Worm (Caenorhabditis elegans): ENCODE data around the gene F20A1.4.

The F20A1.4 gene

DNA sequence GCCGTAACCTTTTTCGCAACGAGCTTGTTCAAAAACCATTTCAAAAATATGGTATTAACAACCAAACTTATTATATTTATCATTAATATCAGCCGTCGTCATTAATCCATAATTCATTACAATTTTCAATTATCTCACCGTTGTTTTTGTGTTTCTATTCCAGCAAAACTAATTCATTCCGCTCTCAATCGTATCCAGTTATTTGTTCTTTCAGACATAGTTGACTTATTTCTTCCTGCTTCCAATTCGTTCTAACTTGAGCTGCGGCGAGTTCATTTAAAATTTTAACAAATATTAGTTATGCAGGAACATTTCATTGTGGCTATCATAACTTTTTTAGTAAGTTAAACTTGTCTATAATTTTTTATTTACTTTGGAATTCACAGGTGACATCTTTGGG, 45.6 kb downstream of the F20A1.4 start, which contains the start of gene srx-16:
srx-16 (plus strand) TSS at position 301 of the 400 bp plus-strand sequence.
- TF ChIP-seq ceh-13 (GFP tag; optimal IDR thresholded peaks at IDR 0.05), result no peak

DNA sequence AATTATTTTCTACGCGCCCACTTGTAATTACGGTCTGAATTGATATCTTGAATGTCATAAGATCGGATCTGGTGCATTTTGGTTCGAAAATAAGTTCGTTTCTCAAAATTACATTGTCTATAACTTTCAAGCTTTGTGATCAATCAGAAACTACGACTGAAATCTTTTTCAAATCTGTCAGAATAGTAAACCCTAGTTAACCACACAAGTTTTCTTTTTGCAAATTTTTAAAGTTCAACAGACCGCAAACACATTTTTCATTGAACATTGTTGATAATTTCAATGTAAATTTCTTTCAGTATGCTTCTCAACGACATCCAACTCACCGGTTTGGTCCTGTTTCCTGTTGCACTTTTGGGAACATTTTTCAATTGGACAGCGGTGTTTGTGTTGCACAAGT, 50.1 kb downstream of the F20A1.4 start, which contains the start of gene srx-59:
srx-59 (plus strand) TSS at position 301 of the 400 bp plus-strand sequence.
- TF ChIP-seq flt-1 (GFP tag; IDR thresholded peaks at IDR 0.05) (no peak), F13C5.2 (tag; optimal IDR thresholded peaks at IDR 0.05) (no peak), ceh-36 (tag; optimal IDR thresholded peaks at IDR 0.05) (no peak), tbx-11 (GFP tag; IDR thresholded peaks at IDR 0.05) (no peak), hnd-1 (tag; optimal IDR thresholded peaks at IDR 0.05) (no peak), ama-1 (optimal IDR thresholded peaks at IDR 0.05) (no peak), pes-1 (GFP tag; IDR thresholded peaks at IDR 0.05) (no peak), sea-1 (GFP tag; conservative IDR thresholded peaks at IDR 0.05) (no peak), ceh-13 (GFP tag; optimal IDR thresholded peaks at IDR 0.05) (no peak), hmbx-1 (tag; optimal IDR thresholded peaks at IDR 0.05) (no peak), tbx-37 (GFP tag; conservative IDR thresholded peaks at IDR 0.05) (no peak), B0310.2 (tag; optimal IDR thresholded peaks at IDR 0.05) (no peak), scrt-1 (GFP tag; IDR thresholded peaks at IDR 0.05) (no peak), hmg-4 (GFP tag; optimal IDR thresholded peaks at IDR 0.05) (no peak), tra-4 (tag; optimal IDR thresholded peaks at IDR 0.05) (no peak)

DNA sequence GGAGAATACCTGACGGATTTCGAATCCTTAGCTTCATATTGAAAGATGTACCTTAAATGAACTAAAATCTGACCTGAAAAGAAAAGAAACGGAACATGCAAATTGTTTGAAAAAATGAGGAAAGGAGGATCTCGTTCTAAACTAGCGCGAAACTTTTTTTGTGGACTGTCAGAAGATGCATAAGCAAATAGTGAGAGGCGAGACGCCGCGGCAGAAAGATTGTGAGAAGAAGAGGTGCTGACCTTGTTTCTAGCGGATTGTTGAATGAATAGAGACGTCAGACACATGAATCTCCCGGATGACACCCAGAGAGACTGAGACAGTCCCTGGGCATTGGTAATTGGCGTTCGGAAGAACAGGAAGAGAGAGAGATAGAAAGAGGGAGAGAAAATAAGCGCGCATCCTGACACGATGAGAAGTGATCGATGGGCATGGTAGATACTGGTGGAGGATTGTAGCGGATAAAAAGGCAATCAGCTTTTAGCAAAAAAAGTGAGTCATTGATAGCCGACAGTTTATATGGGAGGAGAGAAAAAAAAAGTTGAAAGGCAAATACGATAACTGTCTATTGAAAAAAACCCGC, 51.6 kb downstream of the F20A1.4 start, which contains the start of gene ptr-15:
ptr-15 (minus strand) TSS at position 51 of the 583 bp plus-strand sequence.
- TF ChIP-seq hmg-4 (GFP tag; optimal IDR thresholded peaks at IDR 0.05) (no peak), tra-4 (tag; optimal IDR thresholded peaks at IDR 0.05) (no peak), aly-1 (tag; optimal IDR thresholded peaks at IDR 0.05) (no peak), sea-1 (GFP tag; conservative IDR thresholded peaks at IDR 0.05) (no peak), scrt-1 (GFP tag; IDR thresholded peaks at IDR 0.05) (no peak), ama-1 (optimal IDR thresholded peaks at IDR 0.05) (no peak), F13C5.2 (tag; optimal IDR thresholded peaks at IDR 0.05) (no peak), tbx-11 (GFP tag; IDR thresholded peaks at IDR 0.05) (no peak), B0310.2 (tag; optimal IDR thresholded peaks at IDR 0.05) (no peak), ceh-13 (GFP tag; optimal IDR thresholded peaks at IDR 0.05) (no peak), ceh-36 (tag; optimal IDR thresholded peaks at IDR 0.05) (no peak)

All from whole organism, early embryonic.